Worm (Caenorhabditis elegans) whole organism, L1 larva: ENCODE results near the gene eri-9.

Experiments
- C04F5.9 ChIP-seq: sonication (generic microtip); optimal IDR thresholded peaks from 2 replicates; lab custom pipeline; 2016; ENCODE audit warnings: missing genetic modification characterization, missing compliant biosample characterization
- C16A3.4 ChIP-seq: fragments of 150-350 bp; optimal IDR thresholded peaks from 2 replicates; lab custom pipeline; 2014; ENCODE audit warnings: missing biosample characterization, missing genetic modification characterization
- Y116A8C.19 ChIP-seq: sonication (generic microtip); optimal IDR thresholded peaks from 2 replicates; lab custom pipeline; 2016; ENCODE audit warnings: missing compliant biosample characterization, missing genetic modification characterization, borderline replicate concordance
- aha-1 ChIP-seq: fragments of 150-350 bp; optimal IDR thresholded peaks from 2 replicates; lab custom pipeline; 2014; ENCODE audit warnings: missing biosample characterization, missing genetic modification characterization
- blmp-1 ChIP-seq: fragments of 150-350 bp; optimal IDR thresholded peaks from 2 replicates; lab custom pipeline; 2014; ENCODE audit warnings: missing biosample characterization, missing genetic modification characterization
- ceh-63 ChIP-seq: fragments of 200-800 bp; sonication (Bioruptor generic); optimal IDR thresholded peaks from 2 replicates; lab custom pipeline; 2018; ENCODE audit warnings: mild to moderate bottlenecking, missing genetic modification characterization, missing compliant biosample characterization
- ceh-88 ChIP-seq: fragments of 200-800 bp; sonication (Bioruptor generic); IDR thresholded peaks from 2 replicates; pipeline ENCODE4 v1.3.6; 2022; ENCODE audit warnings: missing genetic modification characterization, missing compliant biosample characterization
- dpl-1 ChIP-seq, 3 experiments: fragments of 150-350 bp in 2 of 3; sonication (generic microtip) in 1 of 3; optimal IDR thresholded peaks; 2 replicates each; lab custom pipeline; 2014 to 2017; ENCODE audit warnings: missing biosample characterization in 3 of 3, missing genetic modification characterization in 3 of 3, missing genetic modification reagents in 3 of 3
- egl-13 ChIP-seq: sonication (generic microtip); optimal IDR thresholded peaks from 2 replicates; lab custom pipeline; 2016; ENCODE audit warnings: missing genotype, missing genetic modification reagents, missing genetic modification characterization, missing compliant biosample characterization
- elt-2 ChIP-seq: sonication (generic microtip); optimal IDR thresholded peaks from 2 replicates; lab custom pipeline; 2016; ENCODE audit warnings: missing genetic modification characterization, mild to moderate bottlenecking, inconsistent platforms, missing compliant biosample characterization, missing genetic modification reagents
- elt-3 ChIP-seq, 6 experiments: fragments of 150-350 bp in 1 of 6; sonication (generic microtip); optimal IDR thresholded peaks; 2 replicates each; lab custom pipeline; 2017 to 2018; ENCODE audit warnings: missing biosample characterization in 6 of 6, missing genetic modification characterization in 6 of 6, inconsistent platforms in 1 of 6
- fkh-10 ChIP-seq: sonication (generic microtip); optimal IDR thresholded peaks from 2 replicates; lab custom pipeline; 2017; ENCODE audit warnings: missing biosample characterization, missing genetic modification reagents, missing genetic modification characterization
- fkh-4 ChIP-seq: sonication (generic microtip); optimal IDR thresholded peaks from 2 replicates; lab custom pipeline; 2016; ENCODE audit warnings: missing compliant biosample characterization, missing genetic modification characterization, borderline replicate concordance
- hlh-4 ChIP-seq: sonication (generic microtip); optimal IDR thresholded peaks from 2 replicates; lab custom pipeline; 2016; ENCODE audit warnings: mild to moderate bottlenecking, missing genetic modification characterization, missing compliant biosample characterization
- lin-14 ChIP-seq: fragments of 200-800 bp; sonication (Bioruptor generic); optimal IDR thresholded peaks from 2 replicates; lab custom pipeline; 2018; ENCODE audit warnings: mild to moderate bottlenecking, missing genetic modification characterization, moderate library complexity, missing compliant biosample characterization
- lin-39 ChIP-seq: fragments of 150-350 bp; optimal IDR thresholded peaks from 2 replicates; lab custom pipeline; 2014; ENCODE audit warnings: missing biosample characterization, missing genetic modification reagents, missing genetic modification characterization
- lir-3 ChIP-seq: sonication (generic microtip); optimal IDR thresholded peaks from 2 replicates; lab custom pipeline; 2016; ENCODE audit warnings: mild to moderate bottlenecking, missing genetic modification characterization, moderate library complexity, missing compliant biosample characterization; ENCODE audit not compliant: poor library complexity
- lsy-2 ChIP-seq, 2 experiments: fragments of 150-350 bp; optimal IDR thresholded peaks; 2 replicates each; lab custom pipeline; 2014; ENCODE audit warnings: missing biosample characterization in 2 of 2, missing genetic modification characterization in 2 of 2
- mab-9 ChIP-seq: fragments of 200-800 bp; sonication (Bioruptor generic); IDR thresholded peaks from 2 replicates; pipeline ENCODE4 v1.3.6; 2022; ENCODE audit warnings: missing genetic modification reagents, missing genetic modification characterization, missing compliant biosample characterization
- mdl-1 ChIP-seq, 2 experiments: fragments of 150-350 bp; optimal IDR thresholded peaks; 2 replicates each; lab custom pipeline; 2014 to 2017; ENCODE audit warnings: missing biosample characterization in 2 of 2, missing genetic modification characterization in 2 of 2, inconsistent platforms in 1 of 2
- mef-2 ChIP-seq: fragments of 150-350 bp; optimal IDR thresholded peaks from 2 replicates; lab custom pipeline; 2014; ENCODE audit warnings: missing biosample characterization, missing genetic modification characterization
- nhr-237 ChIP-seq: fragments of 150-350 bp; optimal IDR thresholded peaks from 2 replicates; lab custom pipeline; 2014; ENCODE audit warnings: missing biosample characterization, missing genetic modification characterization
- nhr-76 ChIP-seq: sonication (generic microtip); optimal IDR thresholded peaks from 2 replicates; lab custom pipeline; 2017; ENCODE audit warnings: missing biosample characterization, missing genetic modification characterization
- nhr-77 ChIP-seq: fragments of 150-350 bp; optimal IDR thresholded peaks from 2 replicates; lab custom pipeline; 2014; ENCODE audit warnings: missing biosample characterization, missing genetic modification characterization
- nhr-84 ChIP-seq: sonication (generic microtip); optimal IDR thresholded peaks from 2 replicates; lab custom pipeline; 2017; ENCODE audit warnings: missing biosample characterization, missing genetic modification characterization
- nhr-85 ChIP-seq: sonication (generic microtip); peaks from one replicate; lab custom pipeline; 2016; ENCODE audit warnings: missing genetic modification characterization, inconsistent platforms, missing compliant biosample characterization
- pag-3 ChIP-seq: sonication (generic microtip); optimal IDR thresholded peaks from 2 replicates; lab custom pipeline; 2017; ENCODE audit warnings: missing genetic modification characterization, mild to moderate bottlenecking, missing compliant biosample characterization, antibody characterized with exemption, borderline replicate concordance; ENCODE audit not compliant: insufficient read depth
- pqm-1 ChIP-seq: sonication (generic microtip); optimal IDR thresholded peaks from 3 replicates; lab custom pipeline; 2017; ENCODE audit warnings: missing biosample characterization, missing genetic modification characterization
- snpc-4 ChIP-seq: fragments of 150-350 bp; optimal IDR thresholded peaks from 2 replicates; lab custom pipeline; 2014; ENCODE audit warnings: missing biosample characterization, missing genetic modification characterization
- snu-23 ChIP-seq: sonication (generic microtip); optimal IDR thresholded peaks from 2 replicates; lab custom pipeline; 2016; ENCODE audit warnings: missing genetic modification characterization, missing compliant biosample characterization
- sox-4 ChIP-seq: sonication (generic microtip); optimal IDR thresholded peaks from 2 replicates; lab custom pipeline; 2016; ENCODE audit warnings: missing genetic modification characterization, missing compliant biosample characterization
- sptf-1 ChIP-seq: fragments of 150-350 bp; optimal IDR thresholded peaks from 2 replicates; lab custom pipeline; 2014; ENCODE audit warnings: missing biosample characterization, missing genetic modification characterization
- swsn-7 ChIP-seq: sonication (generic microtip); optimal IDR thresholded peaks from 2 replicates; lab custom pipeline; 2016; ENCODE audit warnings: missing genetic modification characterization, missing compliant biosample characterization
- tlp-1 ChIP-seq: fragments of 150-350 bp; optimal IDR thresholded peaks from 2 replicates; lab custom pipeline; 2014; ENCODE audit warnings: missing biosample characterization, missing genetic modification characterization
- unc-86 ChIP-seq: sonication (generic microtip); optimal IDR thresholded peaks from 2 replicates; lab custom pipeline; 2016; ENCODE audit warnings: missing genetic modification characterization, missing compliant biosample characterization

The eri-9 gene

DNA sequence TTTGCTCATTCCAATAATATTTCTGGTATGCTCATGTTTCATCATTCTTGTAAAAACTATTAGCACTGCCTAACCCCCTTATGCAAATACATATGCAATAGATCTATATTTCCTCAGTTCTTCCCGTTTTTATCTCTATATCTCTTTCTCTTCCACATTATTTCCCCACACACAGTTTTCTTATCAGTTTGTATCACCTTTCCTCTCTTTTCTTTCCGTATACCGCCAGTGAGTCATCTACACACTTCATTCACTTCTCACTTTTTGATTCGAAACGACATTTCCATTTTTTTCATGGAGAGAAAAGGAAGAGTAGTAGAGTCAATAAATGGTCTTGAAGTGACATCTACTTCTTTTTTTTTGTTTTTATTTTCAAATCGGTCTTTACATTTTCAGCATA, 25.9 kb upstream of the eri-9 start:
- TF ChIP-seq fkh-4 (tag; lab: Kevin White, UChicago) (no peak), lsy-2 (tag; optimal IDR thresholded peaks at IDR 0.05; lab: Kevin White, UChicago) (no peak), elt-3 (tag; optimal IDR thresholded peaks at IDR 0.05; lab: Kevin White, UChicago) (peak in 1 of 6 experiments; percentile 51), C16A3.4 (tag; lab: Kevin White, UChicago) (no peak), fkh-10 (GFP tag; lab: Kevin White, UChicago) (no peak), nhr-85 (tag; lab: Kevin White, UChicago) (peak; percentile 8), nhr-76 (tag; lab: Kevin White, UChicago) (no peak), pag-3 (tag; lab: Kevin White, UChicago) (no peak), blmp-1 (tag; lab: Kevin White, UChicago) (peak; percentile 63), elt-2 (tag; lab: Kevin White, UChicago) (peak; percentile 32), lin-14 (GFP tag; lab: Kevin White, UChicago) (peak; percentile 16), mef-2 (tag; lab: Kevin White, UChicago) (no peak)

DNA sequence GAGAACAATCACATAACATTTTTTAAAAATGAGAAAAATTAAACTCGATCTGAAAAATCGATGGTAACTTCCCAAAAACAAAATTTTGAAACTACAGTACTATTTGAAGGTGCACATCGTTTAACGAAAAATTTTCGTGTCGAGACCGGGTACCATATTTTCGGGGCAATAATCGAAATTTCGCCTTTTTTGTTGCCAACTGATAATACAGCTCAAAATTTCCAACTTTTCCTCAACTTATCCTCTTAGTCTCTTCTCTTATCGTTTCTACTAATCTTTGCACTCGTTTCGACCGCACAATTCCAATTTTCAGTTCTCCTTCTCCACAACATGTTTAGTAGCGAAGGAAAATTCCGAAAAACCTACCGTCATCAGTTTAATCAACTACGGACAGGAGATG, 25.4 kb upstream of the eri-9 start, which contains the start of gene rom-1:
rom-1 (plus strand) TSS at position 301 of the 400 bp plus-strand sequence.
- TF ChIP-seq lir-3 (tag; lab: Kevin White, UChicago) (no peak), nhr-77 (tag; lab: Kevin White, UChicago) (no peak), snpc-4 (tag; lab: Kevin White, UChicago) (no peak), hlh-4 (tag; lab: Kevin White, UChicago) (no peak), egl-13 (tag; lab: Kevin White, UChicago) (no peak), dpl-1 (GFP tag; optimal IDR thresholded peaks at IDR 0.05; lab: Kevin White, UChicago) (no peak), pqm-1 (no peak), tlp-1 (tag; lab: Kevin White, UChicago) (no peak), sptf-1 (tag; lab: Kevin White, UChicago) (no peak), lin-39 (tag; lab: Kevin White, UChicago) (no peak), nhr-84 (tag; lab: Kevin White, UChicago) (no peak), ceh-88 (GFP tag; lab: Robert Waterston, UW) (no peak), C04F5.9 (tag; lab: Kevin White, UChicago) (no peak), aha-1 (no peak)

DNA sequence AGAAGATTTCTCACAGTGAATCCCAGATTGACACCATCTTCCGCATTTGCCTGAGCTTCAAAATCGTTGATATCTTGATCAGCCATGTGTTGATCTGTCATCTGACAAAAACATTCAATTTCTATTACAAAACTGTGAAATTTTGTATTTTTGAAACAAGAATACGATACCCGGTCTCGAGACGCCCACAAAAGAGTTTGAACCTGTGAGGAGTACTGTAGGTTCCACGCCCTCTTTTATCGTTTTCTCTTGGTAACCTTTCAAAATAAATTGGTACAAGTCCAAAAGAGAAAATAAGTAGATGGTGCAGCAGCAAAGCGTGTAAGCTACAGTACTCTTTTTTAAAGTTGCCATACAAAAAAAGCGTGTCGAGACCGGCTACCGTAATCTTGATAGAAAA, 22.3 kb upstream of the eri-9 start, which contains the start of gene F26F4.12:
F26F4.12 (minus strand) TSS at position 101 of the 400 bp plus-strand sequence.
- TF ChIP-seq elt-2 (tag; lab: Kevin White, UChicago), result no peak
- TF ChIP-seq, all 84 proteins: peak for 0

DNA sequence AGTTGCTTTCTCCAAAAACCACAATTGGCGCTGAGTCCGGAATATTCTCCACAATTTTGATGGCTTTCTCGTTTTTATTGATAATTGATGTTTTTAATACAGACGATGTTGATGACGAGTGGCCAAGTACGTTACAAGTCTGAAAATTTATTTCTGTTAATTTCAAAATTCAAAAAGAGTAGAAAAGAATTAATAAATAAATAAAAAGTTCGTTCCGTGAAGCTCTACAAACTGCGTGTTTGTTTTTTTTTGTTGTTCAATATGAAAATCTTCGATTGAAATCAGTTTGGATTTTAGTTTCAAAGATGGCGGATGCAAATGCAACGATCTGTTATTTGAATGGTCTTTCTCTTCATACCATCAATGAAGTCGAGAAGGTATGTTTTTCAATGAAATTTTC, 21.3 kb upstream of the eri-9 start, which contains the start of gene F26F4.2:
F26F4.2 (plus strand) TSS at position 301 of the 400 bp plus-strand sequence.
- TF ChIP-seq snu-23 (no peak), unc-86 (tag; lab: Kevin White, UChicago) (no peak), mdl-1 (tag; optimal IDR thresholded peaks at IDR 0.05; lab: Kevin White, UChicago) (no peak), sox-4 (tag; lab: Kevin White, UChicago) (no peak), nhr-237 (tag; lab: Kevin White, UChicago) (no peak), sptf-1 (tag; lab: Kevin White, UChicago) (no peak), ceh-63 (GFP tag; lab: Kevin White, UChicago) (no peak), mab-9 (GFP tag; lab: Robert Waterston, UW) (no peak), Y116A8C.19 (tag; lab: Kevin White, UChicago) (no peak), swsn-7 (no peak), lin-14 (GFP tag; lab: Kevin White, UChicago) (no peak)
